Worm (Caenorhabditis elegans): ENCODE data around the gene Y38H6C.23.

DNA sequence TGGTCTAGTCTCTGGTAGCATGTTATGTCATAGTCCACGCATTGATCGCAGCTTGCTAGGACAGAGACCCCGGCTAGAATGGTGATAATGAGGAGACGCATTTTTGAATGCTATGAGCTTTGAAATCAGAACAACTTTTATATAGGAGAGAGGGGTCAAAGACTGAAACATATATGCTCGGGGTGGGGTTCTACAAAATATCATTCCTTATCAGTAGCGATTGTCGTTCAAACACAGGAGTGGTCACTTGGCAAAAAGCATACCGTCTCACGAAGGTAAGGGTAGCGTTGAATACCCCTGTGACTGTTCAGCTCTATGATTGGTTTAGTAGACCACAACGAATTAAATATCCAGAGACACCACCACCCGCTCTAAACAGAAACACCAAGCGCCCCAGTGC is 40.9 kb upstream of the Y38H6C.23 start, which contains the start of gene F46B3.1:
- no peak for TF ChIP-seq R02D3.7 (tag; optimal IDR thresholded peaks at IDR 0.05)
- no peak for TF ChIP-seq unc-62 (GFP tag; optimal IDR thresholded peaks at IDR 0.05)
- TF ChIP-seq elt-1 (tag; optimal IDR thresholded peaks at IDR 0.05), result no peak
- no peak for TF ChIP-seq ama-1 (optimal IDR thresholded peaks at IDR 0.05)
- TF ChIP-seq nhr-77 (tag; optimal IDR thresholded peaks at IDR 0.05), result no peak
